Worm (Caenorhabditis elegans) whole organism, young adult: ENCODE data around the gene cpna-2.

Experiments used
- C06A6.2 ChIP-seq: fragments of 200-800 bp; sonication (Bioruptor generic); conservative IDR thresholded peaks from 2 replicates; pipeline ENCODE4 v1.3.6; 2022; ENCODE audit warnings: missing genetic modification characterization, missing compliant biosample characterization
- F57C9.4 ChIP-seq: sonication (generic microtip); optimal IDR thresholded peaks from 2 replicates; lab custom pipeline; 2017; ENCODE audit warnings: mild to moderate bottlenecking, missing genetic modification characterization, missing compliant biosample characterization
- dpff-1 ChIP-seq: sonication (generic microtip); optimal IDR thresholded peaks from 2 replicates; lab custom pipeline; 2017; ENCODE audit warnings: mild to moderate bottlenecking, missing genetic modification characterization, missing compliant biosample characterization
- egl-18 ChIP-seq: fragments of 200-800 bp; sonication (Bioruptor generic); IDR thresholded peaks from 2 replicates; pipeline ENCODE4 v1.3.6; 2022; ENCODE audit warnings: missing genetic modification reagents, missing genetic modification characterization, missing compliant biosample characterization

ce11 chrII:7756810-7757209, 32.1 kb downstream of the cpna-2 start:
- TF ChIP-seq egl-18 (GFP tag; lab: Robert Waterston, UW) (no peak), dpff-1 (no peak), C06A6.2 (GFP tag; lab: Robert Waterston, UW) (no peak), F57C9.4 (no peak)
